Fruit fly (Drosophila melanogaster) whole organism, adult: ENCODE measurements around the gene Best4.

ENCODE experiments used
- CG11617 ChIP-seq: fragments of 200-800 bp; sonication (Bioruptor generic); optimal IDR thresholded peaks from 2 replicates; lab custom pipeline; 2017; ENCODE audit warnings: mild to moderate bottlenecking, missing biosample characterization, missing genetic modification reagents, missing genetic modification characterization
- CG12768 ChIP-seq: fragments of 200-800 bp; sonication (Bioruptor generic); optimal IDR thresholded peaks from 2 replicates; lab custom pipeline; 2017; ENCODE audit warnings: missing biosample characterization, missing genetic modification characterization, mild to moderate bottlenecking, moderate library complexity, missing genetic modification reagents
- CG14711 ChIP-seq: fragments of 200-800 bp; sonication (Bioruptor generic); optimal IDR thresholded peaks from 2 replicates; lab custom pipeline; 2018; ENCODE audit warnings: missing biosample characterization, mild to moderate bottlenecking, missing genetic modification characterization, moderate library complexity
- CG1620 ChIP-seq: fragments of 200-800 bp; sonication (Bioruptor generic); optimal IDR thresholded peaks from 2 replicates; lab custom pipeline; 2016; ENCODE audit warnings: missing biosample characterization, missing genetic modification characterization
- CG33017 ChIP-seq: fragments of 200-800 bp; sonication (Bioruptor generic); optimal IDR thresholded peaks from 2 replicates; lab custom pipeline; 2018; ENCODE audit warnings: missing biosample characterization, mild to moderate bottlenecking, missing genetic modification characterization, moderate library complexity
- CG5204 ChIP-seq: fragments of 200-800 bp; sonication (Bioruptor generic); optimal IDR thresholded peaks from 2 replicates; lab custom pipeline; 2016; ENCODE audit warnings: missing biosample characterization, missing genetic modification characterization
- CG7045 ChIP-seq: fragments of 200-800 bp; sonication (Bioruptor generic); optimal IDR thresholded peaks from 2 replicates; lab custom pipeline; 2017; ENCODE audit warnings: missing biosample characterization, mild to moderate bottlenecking, missing genetic modification characterization
- CG7101 ChIP-seq: fragments of 200-800 bp; sonication (Bioruptor generic); optimal IDR thresholded peaks from 2 replicates; lab custom pipeline; 2018; ENCODE audit warnings: missing biosample characterization, mild to moderate bottlenecking, missing genetic modification characterization, moderate library complexity
- Clk ChIP-seq: fragments of 200-800 bp; sonication (Bioruptor generic); optimal IDR thresholded peaks from 2 replicates; lab custom pipeline; 2017; ENCODE audit warnings: missing biosample characterization, missing genetic modification characterization
- Crg-1 ChIP-seq: fragments of 200-800 bp; sonication (Bioruptor generic); optimal IDR thresholded peaks from 2 replicates; lab custom pipeline; 2016; ENCODE audit warnings: missing biosample characterization, missing genetic modification characterization
- Hr96 ChIP-seq: fragments of 200-800 bp; sonication (Bioruptor generic); optimal IDR thresholded peaks from 2 replicates; lab custom pipeline; 2016; ENCODE audit warnings: missing biosample characterization, missing genetic modification characterization
- Mnt ChIP-seq: fragments of 200-800 bp; sonication (Bioruptor generic); optimal IDR thresholded peaks from 2 replicates; lab custom pipeline; 2016; ENCODE audit warnings: missing biosample characterization, mild to moderate bottlenecking, missing genetic modification characterization
- bab1 ChIP-seq: fragments of 200-800 bp; sonication (Bioruptor generic); optimal IDR thresholded peaks from 3 replicates; lab custom pipeline; 2019; ENCODE audit warnings: missing biosample characterization, mild to moderate bottlenecking, missing genetic modification characterization, moderate library complexity
- cic ChIP-seq: fragments of 200-800 bp; sonication (Bioruptor generic); optimal IDR thresholded peaks from 2 replicates; lab custom pipeline; 2017; ENCODE audit warnings: missing biosample characterization, mild to moderate bottlenecking, missing genetic modification characterization, moderate library complexity
- cnc ChIP-seq, 2 experiments: fragments of >200 bp; optimal IDR thresholded peaks; 2 replicates each; lab custom pipeline; 2017
- kay ChIP-seq: fragments of 200-800 bp; sonication (Bioruptor generic); peaks from one replicate; lab custom pipeline; 2016; ENCODE audit warnings: missing biosample characterization, missing genetic modification characterization, borderline replicate concordance
- ovo ChIP-seq: fragments of 200-800 bp; sonication (Bioruptor generic); optimal IDR thresholded peaks from 2 replicates; lab custom pipeline; 2016; ENCODE audit warnings: missing biosample characterization, missing genetic modification characterization
- pad ChIP-seq: fragments of 200-800 bp; sonication (Bioruptor generic); optimal IDR thresholded peaks from 3 replicates; lab custom pipeline; 2017; ENCODE audit warnings: missing biosample characterization, missing genetic modification characterization, mild to moderate bottlenecking, moderate library complexity, missing genetic modification reagents
- tj ChIP-seq: fragments of 200-800 bp; sonication (Bioruptor generic); optimal IDR thresholded peaks from 3 replicates; lab custom pipeline; 2017; ENCODE audit warnings: missing biosample characterization, mild to moderate bottlenecking, missing genetic modification characterization, moderate library complexity
- toe ChIP-seq: fragments of 200-800 bp; sonication (Bioruptor generic); optimal IDR thresholded peaks from 2 replicates; lab custom pipeline; 2016; ENCODE audit warnings: missing biosample characterization, missing genetic modification characterization

Gene Best4

dm6 chr3L:15298658-15299057, at the start of gene Best4:
TSS of gene Best4 (plus strand) at chr3L:15298958.
- TF ChIP-seq Mnt (GFP tag; lab: Kevin White, UChicago) = no peak
- no peak for TF ChIP-seq cnc (optimal IDR thresholded peaks at IDR 0.05; lab: Kevin White, UChicago)
- TF ChIP-seq Clk (GFP tag; lab: Kevin White, UChicago) = no peak
- no peak for TF ChIP-seq kay (GFP tag; lab: Kevin White, UChicago)
- TF ChIP-seq CG1620 (GFP tag; lab: Kevin White, UChicago) = no peak
- no peak for TF ChIP-seq bab1 (GFP tag; lab: Kevin White, UChicago)
- no peak for TF ChIP-seq CG7101 (tag; lab: Kevin White, UChicago)
- TF ChIP-seq CG12768 (GFP tag; lab: Kevin White, UChicago) = no peak
- TF ChIP-seq cic = no peak
- no peak for TF ChIP-seq Hr96 (GFP tag; lab: Kevin White, UChicago)
- no peak for TF ChIP-seq CG14711 (tag; lab: Kevin White, UChicago)
- TF ChIP-seq CG5204 (GFP tag; lab: Kevin White, UChicago) = no peak
- no peak for TF ChIP-seq pad (GFP tag; lab: Kevin White, UChicago)
- TF ChIP-seq CG7045 (GFP tag; lab: Kevin White, UChicago) = no peak
- TF ChIP-seq toe (GFP tag; lab: Kevin White, UChicago) = no peak
- TF ChIP-seq tj (GFP tag; lab: Kevin White, UChicago) = no peak
- no peak for TF ChIP-seq CG11617 (GFP tag; lab: Kevin White, UChicago)
- no peak for TF ChIP-seq ovo (GFP tag; lab: Kevin White, UChicago)

DNA sequence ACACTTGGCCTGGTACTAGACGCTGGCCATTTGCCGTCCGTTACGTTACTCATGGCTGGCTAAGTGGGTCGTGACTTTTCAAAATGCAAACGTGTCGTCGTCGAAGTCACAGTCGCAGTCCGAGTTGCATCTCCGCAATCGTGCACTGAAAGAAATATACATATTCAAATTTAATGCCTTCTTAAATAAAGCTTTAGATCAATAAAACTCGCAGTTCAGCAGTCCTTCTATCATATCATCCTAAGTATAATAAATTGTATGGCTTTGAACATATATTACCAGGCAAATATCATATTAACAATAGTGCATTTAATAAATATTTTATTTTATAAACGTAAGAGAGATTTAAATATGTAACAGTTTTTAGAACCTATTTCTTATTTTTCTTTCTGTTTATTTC, 49.0 kb upstream of the Best4 start:
- no peak for TF ChIP-seq CG14711 (tag; lab: Kevin White, UChicago)
- TF ChIP-seq bab1 (GFP tag; lab: Kevin White, UChicago) = no peak
- no peak for TF ChIP-seq Hr96 (GFP tag; lab: Kevin White, UChicago)
- no peak for TF ChIP-seq Clk (GFP tag; lab: Kevin White, UChicago)
- TF ChIP-seq CG12768 (GFP tag; lab: Kevin White, UChicago) = no peak
- TF ChIP-seq pad (GFP tag; lab: Kevin White, UChicago) = no peak
- TF ChIP-seq CG7101 (tag; lab: Kevin White, UChicago) = no peak
- TF ChIP-seq Mnt (GFP tag; lab: Kevin White, UChicago) = no peak

DNA sequence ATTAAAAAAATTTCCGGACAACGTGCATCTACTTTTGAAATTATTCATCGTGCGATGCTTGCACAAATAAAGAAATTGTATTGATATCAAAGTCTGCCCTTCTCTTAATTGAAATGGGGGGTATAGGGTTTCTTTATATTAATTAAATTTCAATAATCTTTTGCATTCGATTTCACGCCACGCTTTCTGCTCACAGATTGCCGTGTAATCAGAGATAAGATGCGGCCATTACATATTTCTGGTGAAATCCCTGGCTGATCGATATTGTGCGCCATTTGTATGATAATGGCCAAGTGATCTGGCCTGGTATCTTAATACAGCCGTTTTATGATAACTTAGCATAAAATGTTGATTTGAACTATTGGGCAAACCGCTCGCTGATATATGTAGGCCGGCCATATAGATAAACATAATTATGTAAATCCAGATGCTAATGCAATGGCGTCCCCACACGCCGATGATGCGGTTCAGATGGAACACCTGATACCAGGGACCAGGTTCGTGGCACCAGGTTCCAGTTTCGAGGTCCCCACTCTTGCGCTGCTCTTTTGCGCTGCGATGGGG, 46.9 kb upstream of the Best4 start:
- TF ChIP-seq ovo (GFP tag; lab: Kevin White, UChicago) = no peak

dm6 chr3L:15252562-15252961, 46.2 kb upstream of the Best4 start:
- no peak for TF ChIP-seq CG1620 (GFP tag; lab: Kevin White, UChicago)
- TF ChIP-seq CG5204 (GFP tag; lab: Kevin White, UChicago) = no peak
- no peak for TF ChIP-seq Mnt (GFP tag; lab: Kevin White, UChicago)
- TF ChIP-seq bab1 (GFP tag; lab: Kevin White, UChicago) = no peak
- no peak for TF ChIP-seq CG14711 (tag; lab: Kevin White, UChicago)
- no peak for TF ChIP-seq ovo (GFP tag; lab: Kevin White, UChicago)
- no peak for TF ChIP-seq CG7101 (tag; lab: Kevin White, UChicago)
- TF ChIP-seq Crg-1 = no peak
- no peak for TF ChIP-seq CG7045 (GFP tag; lab: Kevin White, UChicago)
- no peak for TF ChIP-seq cnc (optimal IDR thresholded peaks at IDR 0.05; lab: Kevin White, UChicago)
- TF ChIP-seq tj (GFP tag; lab: Kevin White, UChicago) = no peak
- TF ChIP-seq CG11617 (GFP tag; lab: Kevin White, UChicago) = no peak
- TF ChIP-seq pad (GFP tag; lab: Kevin White, UChicago) = no peak
- no peak for TF ChIP-seq CG12768 (GFP tag; lab: Kevin White, UChicago)
- no peak for TF ChIP-seq Clk (GFP tag; lab: Kevin White, UChicago)
- TF ChIP-seq CG33017 (tag; lab: Kevin White, UChicago) = no peak
- TF ChIP-seq toe (GFP tag; lab: Kevin White, UChicago) = no peak
- TF ChIP-seq Hr96 (GFP tag; lab: Kevin White, UChicago) = no peak
- TF ChIP-seq cic = no peak
- TF ChIP-seq kay (GFP tag; lab: Kevin White, UChicago) = no peak

- no peak for TF ChIP-seq CG1620 (GFP tag; lab: Kevin White, UChicago)
- no peak for TF ChIP-seq cic
- TF ChIP-seq CG11617 (GFP tag; lab: Kevin White, UChicago) = no peak
- TF ChIP-seq CG5204 (GFP tag; lab: Kevin White, UChicago) = no peak
- no peak for TF ChIP-seq Crg-1
- TF ChIP-seq tj (GFP tag; lab: Kevin White, UChicago) = no peak
- TF ChIP-seq toe (GFP tag; lab: Kevin White, UChicago) = no peak
- TF ChIP-seq CG14711 (tag; lab: Kevin White, UChicago) = no peak
Observed at dm6 chr3L:15253606-15254054, 45.1 kb upstream of the Best4 start.

dm6 chr3L:15254118-15254517, 44.6 kb upstream of the Best4 start:
- TF ChIP-seq CG12768 (GFP tag; lab: Kevin White, UChicago) (no peak), tj (GFP tag; lab: Kevin White, UChicago) (no peak), CG33017 (tag; lab: Kevin White, UChicago) (no peak), pad (GFP tag; lab: Kevin White, UChicago) (no peak), CG14711 (tag; lab: Kevin White, UChicago) (no peak), CG1620 (GFP tag; lab: Kevin White, UChicago) (no peak), CG11617 (GFP tag; lab: Kevin White, UChicago) (no peak), toe (GFP tag; lab: Kevin White, UChicago) (no peak), CG5204 (GFP tag; lab: Kevin White, UChicago) (no peak), kay (GFP tag; lab: Kevin White, UChicago) (no peak), Crg-1 (no peak)
